Worm (Caenorhabditis elegans) whole organism, young adult: ENCODE results near the gene T26C12.2.

Experiments
- F49E8.2 ChIP-seq: sonication (generic microtip); optimal IDR thresholded peaks from 3 replicates; lab custom pipeline; 2017; ENCODE audit warnings: missing genetic modification characterization, mild to moderate bottlenecking, missing compliant biosample characterization, antibody characterized with exemption, moderate library complexity; ENCODE audit not compliant: insufficient read depth
- ZK185.1 ChIP-seq: sonication (generic microtip); optimal IDR thresholded peaks from 2 replicates; lab custom pipeline; 2016; ENCODE audit warnings: mild to moderate bottlenecking, missing genetic modification characterization, missing compliant biosample characterization; ENCODE audit not compliant: poor library complexity, severe bottlenecking
- ama-1 ChIP-seq, 3 experiments: fragments of 150-350 bp in 1 of 3; sonication (generic microtip) in 2 of 3; optimal IDR thresholded peaks; 2 replicates each; lab custom pipeline; 2014 to 2018; ENCODE audit warnings: missing biosample characterization in 2 of 3, missing genetic modification characterization in 2 of 3, missing genetic modification reagents in 2 of 3
- him-1 ChIP-seq: sonication (generic microtip); optimal IDR thresholded peaks from 2 replicates; lab custom pipeline; 2016; ENCODE audit warnings: missing genotype, missing genetic modification reagents, missing genetic modification characterization, missing compliant biosample characterization
- hlh-12 ChIP-seq: sonication (generic microtip); optimal IDR thresholded peaks from 2 replicates; lab custom pipeline; 2016; ENCODE audit warnings: missing genetic modification characterization, missing compliant biosample characterization
- lsl-1 ChIP-seq: fragments of 200-800 bp; sonication (Bioruptor generic); optimal IDR thresholded peaks from 2 replicates; lab custom pipeline; 2018; ENCODE audit warnings: mild to moderate bottlenecking, missing genetic modification characterization, moderate library complexity, missing compliant biosample characterization
- sea-2 ChIP-seq: fragments of 200-800 bp; sonication (Bioruptor generic); IDR thresholded peaks from 2 replicates; pipeline ENCODE4 v1.3.6; 2022; ENCODE audit warnings: missing genetic modification characterization, missing compliant biosample characterization
- snpc-4 ChIP-seq, 5 experiments: fragments of 150-350 bp in 1 of 5; sonication (generic microtip) in 4 of 5; optimal IDR thresholded peaks; 2 replicates each; lab custom pipeline; 2014 to 2018; ENCODE audit warnings: missing genetic modification characterization in 5 of 5, missing biosample characterization in 3 of 5, antibody characterized with exemption in 2 of 5, mild to moderate bottlenecking in 2 of 5, missing compliant biosample characterization in 2 of 5, missing genotype in 2 of 5, moderate library complexity in 2 of 5, missing genetic modification reagents in 1 of 5
- sptf-2 ChIP-seq: fragments of 200-800 bp; sonication (Bioruptor generic); optimal IDR thresholded peaks from 2 replicates; lab custom pipeline; 2018; ENCODE audit warnings: mild to moderate bottlenecking, missing genetic modification characterization, missing compliant biosample characterization
- unc-62 ChIP-seq: fragments of 150-350 bp; optimal IDR thresholded peaks from 2 replicates; lab custom pipeline; 2014; ENCODE audit warnings: missing biosample characterization, missing genetic modification reagents, missing genetic modification characterization

DNA sequence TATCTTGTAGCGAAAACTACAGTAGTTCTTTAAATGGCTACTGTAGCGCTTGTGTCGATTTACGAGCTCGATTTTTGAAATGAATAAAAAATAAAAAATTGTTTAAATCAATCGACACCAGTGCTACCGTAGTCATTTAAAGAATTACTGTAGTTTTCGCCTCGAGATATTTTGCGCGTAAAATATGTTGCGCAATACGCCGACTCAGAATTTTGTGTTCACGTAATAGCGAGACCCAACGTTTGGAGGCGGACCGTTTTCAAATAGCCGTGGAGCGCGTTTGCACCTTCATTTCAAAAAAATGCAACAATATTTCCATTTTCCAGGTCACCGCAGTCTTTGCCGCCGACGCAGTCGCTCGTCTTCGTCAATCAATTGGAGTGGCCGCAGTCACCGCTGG lies 5.3 kb downstream of the T26C12.2 start:
- TF ChIP-seq ZK185.1 (tag; lab: Kevin White, UChicago) (no peak), sea-2 (GFP tag; lab: Robert Waterston, UW) (no peak), F49E8.2 (tag; lab: Kevin White, UChicago) (no peak), snpc-4 (GFP tag; optimal IDR thresholded peaks at IDR 0.05; lab: Kevin White, UChicago) (no peak), snpc-4 (tag; optimal IDR thresholded peaks at IDR 0.05; lab: Kevin White, UChicago) (no peak), hlh-12 (tag; lab: Kevin White, UChicago) (no peak), ama-1 (optimal IDR thresholded peaks at IDR 0.05; lab: Kevin White, UChicago) (no peak), ama-1 (GFP tag; optimal IDR thresholded peaks at IDR 0.05; lab: Kevin White, UChicago) (no peak), unc-62 (GFP tag; lab: Kevin White, UChicago) (no peak), him-1 (tag; lab: Kevin White, UChicago) (no peak), sptf-2 (GFP tag; lab: Kevin White, UChicago) (no peak), lsl-1 (GFP tag; lab: Kevin White, UChicago) (no peak)
